Fruit fly (Drosophila melanogaster): ENCODE results near the gene p38a.

p38a gene

dm6 chr3R:24112320-24113069 is 39.6 kb downstream of the p38a start, which contains the start of gene CG13605 (continued):
- TF ChIP-seq cwo (GFP tag; optimal IDR thresholded peaks at IDR 0.05), result peak; percentile 74
- TF ChIP-seq zen2 (GFP tag; IDR thresholded peaks at IDR 0.05; ENCODE audit: partially characterized antibody), result no peak
- TF ChIP-seq HmgZ (tag; optimal IDR thresholded peaks at IDR 0.05), result peak; percentile 26
- TF ChIP-seq Myb (GFP tag; optimal IDR thresholded peaks at IDR 0.05), result peak; percentile 23
- peak; percentile 50 for TF ChIP-seq CG7928 (GFP tag; optimal IDR thresholded peaks at IDR 0.05)
- TF ChIP-seq D19B (GFP tag; optimal IDR thresholded peaks at IDR 0.05), result peak; percentile 46
- TF ChIP-seq grau (tag; optimal IDR thresholded peaks at IDR 0.05), result peak; percentile 77
- TF ChIP-seq Tbp (GFP tag; optimal IDR thresholded peaks at IDR 0.05), result no peak
- TF ChIP-seq CG18619 (GFP tag; optimal IDR thresholded peaks at IDR 0.05), result peak; percentile 63
- peak; percentile 61 for TF ChIP-seq CG9817 (tag; optimal IDR thresholded peaks at IDR 0.05)
- no peak for TF ChIP-seq CkIIα-i1 (GFP tag; IDR thresholded peaks at IDR 0.05)
- TF ChIP-seq Max (GFP tag; optimal IDR thresholded peaks at IDR 0.05), result peak; percentile 34
- TF ChIP-seq Dfd (GFP tag; optimal IDR thresholded peaks at IDR 0.05), result no peak
- TF ChIP-seq CG7963 (GFP tag; IDR thresholded peaks at IDR 0.05; ENCODE audit: partially characterized antibody), result no peak
- TF ChIP-seq CG12236 (GFP tag; optimal IDR thresholded peaks at IDR 0.05), result no peak
- TF ChIP-seq CG7556 (GFP tag; optimal IDR thresholded peaks at IDR 0.05), result peak; percentile 75
- peak; percentile 66; the same call in 1 of the 3 replicates for TF ChIP-seq CG17361 (GFP tag; IDR thresholded peaks at IDR 0.05)
- TF ChIP-seq crol (GFP tag; IDR thresholded peaks at IDR 0.05), result no peak
- TF ChIP-seq Rfx (GFP tag; IDR thresholded peaks at IDR 0.05), result peak; percentile 85
- no peak for TF ChIP-seq pita (GFP tag; optimal IDR thresholded peaks at IDR 0.05)
- TF ChIP-seq GATAe (GFP tag; conservative IDR thresholded peaks at IDR 0.05), result no peak
- TF ChIP-seq ERR (GFP tag; optimal IDR thresholded peaks at IDR 0.05), result no peak
- no peak for TF ChIP-seq mld (GFP tag; IDR thresholded peaks at IDR 0.05; ENCODE audit: partially characterized antibody)
- peak; percentile 54 for TF ChIP-seq Hsf (GFP tag; optimal IDR thresholded peaks at IDR 0.05)
- peak; percentile 47 for TF ChIP-seq CG5245 (GFP tag; optimal IDR thresholded peaks at IDR 0.05)
- TF ChIP-seq CG12104 (GFP tag; optimal IDR thresholded peaks at IDR 0.05), result peak; percentile 40
- peak; percentile 52 for TF ChIP-seq CG11723 (GFP tag; optimal IDR thresholded peaks at IDR 0.05)
- TF ChIP-seq CG8944 (GFP tag; optimal IDR thresholded peaks at IDR 0.05), result peak; percentile 0
- peak; percentile 64 for TF ChIP-seq Drgx (GFP tag; IDR thresholded peaks at IDR 0.05)
- no peak; the same call in 2 of the 3 replicates for TF ChIP-seq knrl (GFP tag; IDR thresholded peaks at IDR 0.05; ENCODE audit: partially characterized antibody)
- peak; percentile 24 for TF ChIP-seq CG1529 (GFP tag; optimal IDR thresholded peaks at IDR 0.05)
- peak; percentile 66 for TF ChIP-seq run (tag; optimal IDR thresholded peaks at IDR 0.05)
- peak; percentile 23 for TF ChIP-seq CG9437 (GFP tag; optimal IDR thresholded peaks at IDR 0.05)
- TF ChIP-seq sim (GFP tag; IDR thresholded peaks at IDR 0.05), result no peak
- peak; percentile 70 for TF ChIP-seq CG8290 (GFP tag; optimal IDR thresholded peaks at IDR 0.05)
- TF ChIP-seq CG8290 (tag; optimal IDR thresholded peaks at IDR 0.05), result peak; percentile 13 to 85
- TF ChIP-seq Side (GFP tag; optimal IDR thresholded peaks at IDR 0.05), result peak; percentile 35
- peak; percentile 63; the same call in 2 of the 3 replicates for TF ChIP-seq Aef1 (GFP tag; IDR thresholded peaks at IDR 0.05)
- TF ChIP-seq Ada2b (GFP tag; IDR thresholded peaks at IDR 0.05), result peak; percentile 66
- peak; percentile 24 for TF ChIP-seq jumu (GFP tag; optimal IDR thresholded peaks at IDR 0.05)
- no peak for TF ChIP-seq CG17912 (GFP tag; optimal IDR thresholded peaks at IDR 0.05)
- no peak; the same call in 1 of the 2 replicates for TF ChIP-seq sens-2 (GFP tag; IDR thresholded peaks at IDR 0.05)
- TF ChIP-seq CG1832 (GFP tag; optimal IDR thresholded peaks at IDR 0.05), result no peak
- no peak for TF ChIP-seq Atf-2 (GFP tag; optimal IDR thresholded peaks at IDR 0.05)
- TF ChIP-seq CG13624 (GFP tag; optimal IDR thresholded peaks at IDR 0.05), result peak; percentile 55
- TF ChIP-seq CG2129 (GFP tag; IDR thresholded peaks at IDR 0.05; ENCODE audit: partially characterized antibody), result no peak
- peak; percentile 74 for TF ChIP-seq cas (GFP tag; IDR thresholded peaks at IDR 0.05)
- TF ChIP-seq lab (GFP tag; optimal IDR thresholded peaks at IDR 0.05), result peak; percentile 92
- TF ChIP-seq dati (GFP tag; IDR thresholded peaks at IDR 0.05), result 0 out of 2 replicates have a peak, but pooled peaks have one; percentile 42
- peak; percentile 35 for TF ChIP-seq wek (GFP tag; optimal IDR thresholded peaks at IDR 0.05)
